Worm (Caenorhabditis elegans): ENCODE measurements around the gene sto-4.

Gene sto-4

ce11 chrX:11666545-11667177 lies 22.7 kb downstream of the sto-4 start, which contains the start of gene noca-2 (continued):
- TF ChIP-seq nhr-77 (tag; optimal IDR thresholded peaks at IDR 0.05) (no peak), zip-2 (tag; optimal IDR thresholded peaks at IDR 0.05) (no peak), ztf-11 (tag; optimal IDR thresholded peaks at IDR 0.05) (no peak), nhr-48 (tag; optimal IDR thresholded peaks at IDR 0.05) (no peak), nhr-25 (tag; optimal IDR thresholded peaks at IDR 0.05; ENCODE audit: borderline replicate concordance, insufficient read depth) (no peak), egl-27 (tag; optimal IDR thresholded peaks at IDR 0.05) (no peak), dmd-9 (GFP tag; IDR thresholded peaks at IDR 0.05) (no peak), daf-8 (GFP tag; IDR thresholded peaks at IDR 0.05) (no peak), zfp-2 (tag; optimal IDR thresholded peaks at IDR 0.05) (no peak), F37D6.2 (tag; optimal IDR thresholded peaks at IDR 0.05) (no peak), unc-130 (GFP tag; optimal IDR thresholded peaks at IDR 0.05) (no peak), ceh-82 (tag; optimal IDR thresholded peaks at IDR 0.05) (no peak), D1046.2 (GFP tag; IDR thresholded peaks at IDR 0.05) (no peak), egl-43 (GFP tag; IDR thresholded peaks at IDR 0.05) (no peak), madf-9 (GFP tag; conservative IDR thresholded peaks at IDR 0.05) (no peak), dmd-6 (GFP tag; IDR thresholded peaks at IDR 0.05) (peak; percentile 36), Y75B8A.6 (GFP tag; IDR thresholded peaks at IDR 0.05) (no peak), aha-1 (tag) (peak; percentile 45), ctbp-1 (GFP tag; IDR thresholded peaks at IDR 0.05) (0 out of 2 replicates have a peak, but pooled peaks have one; percentile 47), zag-1 (tag; optimal IDR thresholded peaks at IDR 0.05) (no peak), pqm-1 (tag; optimal IDR thresholded peaks at IDR 0.05) (no peak), nhr-41 (GFP tag; IDR thresholded peaks at IDR 0.05) (no peak), spr-3 (GFP tag; optimal IDR thresholded peaks at IDR 0.05) (no peak), hlh-11 (tag; optimal IDR thresholded peaks at IDR 0.05) (peak; percentile 30), lin-15B (tag; optimal IDR thresholded peaks at IDR 0.05) (no peak), nhr-11 (tag; optimal IDR thresholded peaks at IDR 0.05) (no peak), F49E8.2 (tag; optimal IDR thresholded peaks at IDR 0.05; ENCODE audit: borderline replicate concordance) (no peak), hlh-30 (tag; optimal IDR thresholded peaks at IDR 0.05; ENCODE audit: insufficient read depth) (peak; percentile 47), unc-62 (GFP tag; optimal IDR thresholded peaks at IDR 0.05 in 1 of 2) (peak in 1 of 2 experiments; percentile 55), unc-62 (tag; optimal IDR thresholded peaks at IDR 0.05) (no peak), nhr-6 (tag; optimal IDR thresholded peaks at IDR 0.05) (peak; percentile 4), lin-13 (GFP tag; optimal IDR thresholded peaks at IDR 0.05) (no peak), duxl-1 (tag; optimal IDR thresholded peaks at IDR 0.05; ENCODE audit: poor library complexity) (no peak), php-3 (GFP tag; IDR thresholded peaks at IDR 0.05) (no peak), hmg-1.1 (GFP tag; IDR thresholded peaks at IDR 0.05) (peak; percentile 75), set-16 (GFP tag; IDR thresholded peaks at IDR 0.05) (no peak), daf-16 (GFP tag; optimal IDR thresholded peaks at IDR 0.05) (no peak), daf-16 (tag; optimal IDR thresholded peaks at IDR 0.05) (peak; percentile 24), mxl-3 (GFP tag; optimal IDR thresholded peaks at IDR 0.05) (no peak), mes-2 (tag; optimal IDR thresholded peaks at IDR 0.05; ENCODE audit: poor library complexity, severe bottlenecking) (peak; percentile 26), tra-1 (GFP tag; IDR thresholded peaks at IDR 0.05) (no peak), ceh-32 (tag; optimal IDR thresholded peaks at IDR 0.05; ENCODE audit: poor library complexity) (no peak), hif-1 (tag; optimal IDR thresholded peaks at IDR 0.05) (no peak), nhr-42 (GFP tag; IDR thresholded peaks at IDR 0.05) (no peak), T20F7.1 (GFP tag; optimal IDR thresholded peaks at IDR 0.05) (no peak), Y5F2A.4 (GFP tag; optimal IDR thresholded peaks at IDR 0.05) (no peak), ztf-7 (tag; optimal IDR thresholded peaks at IDR 0.05) (no peak), dpl-1 (GFP tag; optimal IDR thresholded peaks at IDR 0.05) (peak; percentile 17), lin-1 (GFP tag; IDR thresholded peaks at IDR 0.05) (no peak), mxl-2 (GFP tag; conservative IDR thresholded peaks at IDR 0.05) (no peak), mep-1 (tag; optimal IDR thresholded peaks at IDR 0.05) (peak; percentile 54)

Measured in whole organism, L4 larva.